Fruit fly (Drosophila melanogaster) whole organism, embryonic: ENCODE data around the gene CG12773.
A peak's percentile ranks its signal among the peaks of the same experiment; 100 is the strongest.

Experiments used
- CG10565 ChIP-seq: fragments of 200-800 bp; sonication (Bioruptor generic); optimal IDR thresholded peaks from 3 replicates; lab custom pipeline; 2016; ENCODE audit warnings: missing biosample characterization, mild to moderate bottlenecking, missing genetic modification characterization
- CG10979 ChIP-seq: fragments of 200-800 bp; sonication (Bioruptor generic); optimal IDR thresholded peaks from 2 replicates; lab custom pipeline; 2018; ENCODE audit warnings: missing biosample characterization, mild to moderate bottlenecking, missing genetic modification characterization, moderate library complexity
- CG11695 ChIP-seq: fragments of 200-800 bp; sonication (Bioruptor generic); IDR thresholded peaks from 3 replicates; pipeline ENCODE4 v1.3.6; 2022; ENCODE audit warnings: missing biosample characterization, missing genetic modification characterization
- CG1233 ChIP-seq: fragments of 200-800 bp; sonication (Bioruptor generic); optimal IDR thresholded peaks from 4 replicates; lab custom pipeline; 2018; ENCODE audit warnings: missing biosample characterization, mild to moderate bottlenecking, missing genetic modification characterization
- CG12659 ChIP-seq: fragments of 200-800 bp; sonication (Bioruptor generic); optimal IDR thresholded peaks from 3 replicates; lab custom pipeline; 2017; ENCODE audit warnings: mild to moderate bottlenecking, missing biosample characterization, missing genetic modification reagents, missing genetic modification characterization
- CG12744 ChIP-seq: fragments of 200-800 bp; sonication (Bioruptor generic); optimal IDR thresholded peaks from 2 replicates; lab custom pipeline; 2016; ENCODE audit warnings: missing biosample characterization, missing genetic modification characterization
- CG13287 ChIP-seq: fragments of 200-800 bp; sonication (Bioruptor generic); IDR thresholded peaks from 2 replicates; pipeline ENCODE4 v1.3.6; 2022; ENCODE audit warnings: missing biosample characterization, missing genetic modification characterization; ENCODE audit not compliant: partially characterized antibody
- CG15696 ChIP-seq: fragments of 200-800 bp; sonication (Bioruptor generic); optimal IDR thresholded peaks from 2 replicates; lab custom pipeline; 2019; ENCODE audit warnings: missing biosample characterization, mild to moderate bottlenecking, missing genetic modification characterization, moderate library complexity
- CG17361 ChIP-seq: fragments of 200-800 bp; sonication (Bioruptor generic); IDR thresholded peaks from 3 replicates; pipeline ENCODE4 v1.3.6; 2022; ENCODE audit warnings: missing biosample characterization, missing genetic modification characterization
- CG17829 ChIP-seq: fragments of 200-800 bp; optimal IDR thresholded peaks from 2 replicates; lab custom pipeline; 2019; ENCODE audit warnings: missing biosample characterization, mild to moderate bottlenecking, missing genetic modification characterization, moderate library complexity
- CG18599 ChIP-seq: fragments of 200-800 bp; sonication (Bioruptor generic); optimal IDR thresholded peaks from 3 replicates; lab custom pipeline; 2017; ENCODE audit warnings: missing biosample characterization, missing genetic modification characterization, mild to moderate bottlenecking, moderate library complexity, missing genetic modification reagents
- CG18764 ChIP-seq: fragments of 200-800 bp; sonication (Bioruptor generic); optimal IDR thresholded peaks from 3 replicates; lab custom pipeline; 2016; ENCODE audit warnings: missing biosample characterization, missing genetic modification characterization
- CG2116 ChIP-seq: fragments of 200-800 bp; sonication (Bioruptor generic); optimal IDR thresholded peaks from 3 replicates; lab custom pipeline; 2018; ENCODE audit warnings: missing biosample characterization, mild to moderate bottlenecking, missing genetic modification characterization
- CG31388 ChIP-seq: fragments of 200-800 bp; sonication (Bioruptor generic); optimal IDR thresholded peaks from 2 replicates; lab custom pipeline; 2016; ENCODE audit warnings: missing biosample characterization, missing genetic modification characterization
- CG42726 ChIP-seq: fragments of 200-800 bp; sonication (Bioruptor generic); IDR thresholded peaks from 2 replicates; pipeline ENCODE4 v1.3.6; 2022; ENCODE audit warnings: missing biosample characterization, missing genetic modification characterization; ENCODE audit not compliant: partially characterized antibody
- CG4282 ChIP-seq: fragments of 200-800 bp; sonication (Bioruptor generic); optimal IDR thresholded peaks from 2 replicates; lab custom pipeline; 2016; ENCODE audit warnings: missing biosample characterization, missing genetic modification characterization
- CG7786 ChIP-seq: fragments of 200-800 bp; sonication (Bioruptor generic); optimal IDR thresholded peaks from 2 replicates; lab custom pipeline; 2016; ENCODE audit warnings: missing biosample characterization, missing genetic modification characterization
- CG8290 ChIP-seq, 3 experiments: fragments of 200-800 bp; sonication (Bioruptor generic); optimal IDR thresholded peaks; 2 replicates each; lab custom pipeline; 2016 to 2019; ENCODE audit warnings: missing biosample characterization in 3 of 3, missing genetic modification characterization in 3 of 3, mild to moderate bottlenecking in 2 of 3, moderate library complexity in 1 of 3
- CG9437 ChIP-seq: fragments of 200-800 bp; sonication (Bioruptor generic); optimal IDR thresholded peaks from 2 replicates; lab custom pipeline; 2018; ENCODE audit warnings: missing biosample characterization, mild to moderate bottlenecking, missing genetic modification characterization
- CG9932 ChIP-seq: fragments of 200-800 bp; sonication (Bioruptor generic); IDR thresholded peaks from 2 replicates; pipeline ENCODE4 v1.3.6; 2022; ENCODE audit warnings: missing biosample characterization, missing genetic modification characterization
- CHES-1-like ChIP-seq: fragments of 200-800 bp; sonication (Bioruptor generic); optimal IDR thresholded peaks from 2 replicates; lab custom pipeline; 2016; ENCODE audit warnings: missing biosample characterization, missing genetic modification characterization
- Dek ChIP-seq: fragments of 200-800 bp; sonication (Bioruptor generic); optimal IDR thresholded peaks from 3 replicates; lab custom pipeline; 2019; ENCODE audit warnings: missing biosample characterization, mild to moderate bottlenecking, missing genetic modification characterization, moderate library complexity
- HHEX ChIP-seq: fragments of 200-800 bp; sonication (Bioruptor generic); optimal IDR thresholded peaks from 3 replicates; lab custom pipeline; 2017; ENCODE audit warnings: missing biosample characterization, mild to moderate bottlenecking, missing genetic modification characterization, missing genetic modification reagents
- Mad ChIP-seq: fragments of 200-800 bp; sonication (Bioruptor generic); optimal IDR thresholded peaks from 2 replicates; lab custom pipeline; 2016; ENCODE audit warnings: missing biosample characterization, missing genetic modification characterization
- Med ChIP-seq: fragments of 200-800 bp; sonication (Bioruptor generic); peaks from one replicate; lab custom pipeline; 2016; ENCODE audit warnings: missing biosample characterization, missing genetic modification characterization, mild to moderate bottlenecking, inconsistent platforms, moderate library complexity
- Mes4 ChIP-seq: fragments of 200-800 bp; sonication (Bioruptor generic); optimal IDR thresholded peaks from 2 replicates; lab custom pipeline; 2016; ENCODE audit warnings: missing biosample characterization, missing genetic modification characterization
- NC2β ChIP-seq: fragments of 200-800 bp; sonication (Bioruptor generic); optimal IDR thresholded peaks from 2 replicates; lab custom pipeline; 2016; ENCODE audit warnings: missing biosample characterization, missing genetic modification characterization
- Sry-β ChIP-seq: fragments of 200-800 bp; sonication (Bioruptor generic); optimal IDR thresholded peaks from 2 replicates; lab custom pipeline; 2018; ENCODE audit warnings: missing biosample characterization, mild to moderate bottlenecking, missing genetic modification characterization, moderate library complexity
- chn ChIP-seq: fragments of 200-800 bp; sonication (Bioruptor generic); optimal IDR thresholded peaks from 2 replicates; lab custom pipeline; 2016; ENCODE audit warnings: missing biosample characterization, missing genetic modification characterization
- crc ChIP-seq: fragments of 200-800 bp; sonication (Bioruptor generic); optimal IDR thresholded peaks from 2 replicates; lab custom pipeline; 2016; ENCODE audit warnings: missing biosample characterization, missing genetic modification characterization
- croc ChIP-seq: fragments of 200-800 bp; sonication (Bioruptor generic); conservative IDR thresholded peaks from 3 replicates; pipeline ENCODE4 v1.3.6; 2022; ENCODE audit warnings: missing biosample characterization, missing genetic modification characterization
- crol ChIP-seq: fragments of 200-800 bp; sonication (Bioruptor generic); IDR thresholded peaks from 2 replicates; pipeline ENCODE4 v1.3.6; 2022; ENCODE audit warnings: missing biosample characterization, missing genetic modification characterization
- ewg ChIP-seq: fragments of 200-800 bp; sonication (Bioruptor generic); optimal IDR thresholded peaks from 3 replicates; lab custom pipeline; 2017; ENCODE audit warnings: mild to moderate bottlenecking, missing biosample characterization, missing genetic modification reagents, missing genetic modification characterization
- fru ChIP-seq: fragments of >200 bp; optimal IDR thresholded peaks from 2 replicates; lab custom pipeline; 2017
- her ChIP-seq: fragments of 200-800 bp; sonication (Bioruptor generic); optimal IDR thresholded peaks from 2 replicates; lab custom pipeline; 2016; ENCODE audit warnings: missing biosample characterization, missing genetic modification characterization
- ind ChIP-seq: fragments of 200-800 bp; sonication (Bioruptor generic); optimal IDR thresholded peaks from 3 replicates; lab custom pipeline; 2016; ENCODE audit warnings: missing biosample characterization, missing genetic modification characterization
- jumu ChIP-seq: fragments of 200-800 bp; sonication (Bioruptor generic); optimal IDR thresholded peaks from 3 replicates; lab custom pipeline; 2016; ENCODE audit warnings: missing biosample characterization, missing genetic modification characterization
- lmd ChIP-seq: fragments of 200-800 bp; sonication (Bioruptor generic); IDR thresholded peaks from 2 replicates; pipeline ENCODE4 v1.3.6; 2022; ENCODE audit warnings: missing biosample characterization, missing genetic modification characterization
- maf-S ChIP-seq: fragments of 200-800 bp; sonication (Bioruptor generic); optimal IDR thresholded peaks from 2 replicates; lab custom pipeline; 2016; ENCODE audit warnings: missing biosample characterization, missing genetic modification characterization
- nmo ChIP-seq: fragments of 200-800 bp; sonication (Bioruptor generic); optimal IDR thresholded peaks from 2 replicates; lab custom pipeline; 2018; ENCODE audit warnings: missing biosample characterization, mild to moderate bottlenecking, missing genetic modification characterization, moderate library complexity
- nom ChIP-seq: fragments of 200-800 bp; sonication (Bioruptor generic); optimal IDR thresholded peaks from 2 replicates; lab custom pipeline; 2017; ENCODE audit warnings: missing biosample characterization, missing genetic modification characterization, mild to moderate bottlenecking, moderate library complexity, missing genetic modification reagents
- odd ChIP-seq: fragments of 200-800 bp; sonication (Bioruptor generic); optimal IDR thresholded peaks from 2 replicates; lab custom pipeline; 2017; ENCODE audit warnings: missing biosample characterization, mild to moderate bottlenecking, missing genetic modification characterization
- psq ChIP-seq: fragments of 200-800 bp; sonication (Bioruptor generic); optimal IDR thresholded peaks from 2 replicates; lab custom pipeline; 2017; ENCODE audit warnings: missing biosample characterization, missing genetic modification characterization
- run ChIP-seq: fragments of 200-800 bp; sonication (Bioruptor generic); optimal IDR thresholded peaks from 3 replicates; lab custom pipeline; 2018; ENCODE audit warnings: missing biosample characterization, mild to moderate bottlenecking, missing genetic modification characterization
- salm ChIP-seq: fragments of 200-800 bp; sonication (Bioruptor generic); optimal IDR thresholded peaks from 2 replicates; lab custom pipeline; 2018; ENCODE audit warnings: missing biosample characterization, mild to moderate bottlenecking, missing genetic modification characterization
- sens-2 ChIP-seq: fragments of 200-800 bp; sonication (Bioruptor generic); IDR thresholded peaks from 2 replicates; pipeline ENCODE4 v1.3.6; 2022; ENCODE audit warnings: missing biosample characterization, missing genetic modification characterization
- slou ChIP-seq: fragments of 200-800 bp; sonication (Bioruptor generic); optimal IDR thresholded peaks from 3 replicates; lab custom pipeline; 2016; ENCODE audit warnings: missing biosample characterization, missing genetic modification characterization
- sr ChIP-seq: fragments of 200-800 bp; sonication (Bioruptor generic); IDR thresholded peaks from 3 replicates; pipeline ENCODE4 v1.3.6; 2022; ENCODE audit warnings: missing biosample characterization, missing genetic modification characterization
- stc ChIP-seq: fragments of 200-800 bp; sonication (Bioruptor generic); IDR thresholded peaks from 2 replicates; pipeline ENCODE4 v1.3.6; 2022; ENCODE audit warnings: missing biosample characterization, missing genetic modification characterization
- ttk ChIP-seq: fragments of 200-800 bp; sonication (Bioruptor generic); IDR thresholded peaks from 2 replicates; pipeline ENCODE4 v2.1.2; 2022; ENCODE audit warnings: missing biosample characterization, missing genetic modification characterization

Gene CG12773

DNA sequence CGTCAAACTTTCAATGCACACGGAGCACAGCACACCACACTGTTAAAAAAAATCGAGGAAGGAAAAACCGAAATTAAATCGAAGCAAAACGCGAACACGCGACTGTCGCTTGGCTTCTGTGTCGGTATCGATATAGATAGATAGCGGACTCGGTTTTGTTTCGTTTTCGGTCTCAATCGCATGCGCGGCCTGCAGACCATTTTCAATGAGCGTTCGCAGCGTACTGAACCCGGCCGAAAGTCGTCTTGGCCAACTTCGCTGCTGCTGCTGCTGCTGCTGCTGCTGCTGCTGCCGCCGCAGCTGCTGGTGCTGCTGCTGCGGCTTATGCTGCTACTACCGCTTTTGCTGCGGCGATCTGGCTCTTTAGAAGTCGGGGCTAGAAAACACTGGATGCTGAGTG is 15.8 kb downstream of the CG12773 start (continued):
- TF ChIP-seq CG9437 (GFP tag; lab: Kevin White, UChicago) (no peak), slou (GFP tag; lab: Kevin White, UChicago) (no peak), psq (GFP tag; lab: Kevin White, UChicago) (no peak), Mes4 (GFP tag; lab: Kevin White, UChicago) (no peak), jumu (GFP tag; lab: Kevin White, UChicago) (no peak), fru (lab: Kevin White, UChicago) (no peak), chn (GFP tag; lab: Kevin White, UChicago) (no peak), sr (GFP tag; lab: Robert Waterston, UW) (0 out of 3 replicates have a peak, but pooled peaks have one; percentile 31), CHES-1-like (GFP tag; lab: Kevin White, UChicago) (no peak), CG18764 (no peak), crol (GFP tag; lab: Robert Waterston, UW) (no peak), CG12744 (GFP tag; lab: Kevin White, UChicago) (no peak), Dek (tag; lab: Kevin White, UChicago) (no peak), her (GFP tag; lab: Kevin White, UChicago) (no peak), CG2116 (GFP tag; lab: Kevin White, UChicago) (no peak), Med (GFP tag; lab: Kevin White, UChicago) (peak; percentile 43), CG1233 (GFP tag; lab: Kevin White, UChicago) (no peak), stc (no peak), CG13287 (GFP tag; lab: Robert Waterston, UW) (0 out of 2 replicates have a peak, but pooled peaks have one; percentile 17), CG8290 (GFP tag; optimal IDR thresholded peaks at IDR 0.05; lab: Kevin White, UChicago) (no peak), CG8290 (tag; optimal IDR thresholded peaks at IDR 0.05; lab: Kevin White, UChicago) (no peak)
- TF ChIP-seq, all 482 proteins: peak for 16

- TF ChIP-seq CG10979 (tag; lab: Kevin White, UChicago) (peak; percentile 10), run (tag; lab: Kevin White, UChicago) (no peak), CG31388 (no peak), CG10565 (GFP tag; lab: Kevin White, UChicago) (no peak), HHEX (GFP tag; lab: Kevin White, UChicago) (peak; percentile 50), Sry-β (no peak), nom (no peak), CG15696 (tag; lab: Kevin White, UChicago) (peak; percentile 1), ind (GFP tag; lab: Kevin White, UChicago) (peak; percentile 7), croc (no peak), crc (GFP tag; lab: Kevin White, UChicago) (no peak), sens-2 (GFP tag; lab: Robert Waterston, UW) (no peak), CG18599 (GFP tag; lab: Kevin White, UChicago) (peak; percentile 31), ewg (GFP tag; lab: Kevin White, UChicago) (peak; percentile 81), nmo (GFP tag; lab: Kevin White, UChicago) (peak; percentile 48), CG7786 (GFP tag; lab: Kevin White, UChicago) (peak; percentile 8), ttk (GFP tag; lab: Robert Waterston, UW) (no peak), sr (GFP tag; lab: Robert Waterston, UW) (peak; percentile 44; the same call in 2 of the 3 replicates), Med (GFP tag; lab: Kevin White, UChicago) (peak; percentile 95), Mad (GFP tag; lab: Kevin White, UChicago) (peak; percentile 57), jumu (GFP tag; lab: Kevin White, UChicago) (peak; percentile 45), salm (tag; lab: Kevin White, UChicago) (no peak), CG9932 (peak; percentile 58), CG12659 (GFP tag; lab: Kevin White, UChicago) (peak; percentile 84), CG42726 (GFP tag; lab: Robert Waterston, UW) (peak; percentile 52; the same call in 1 of the 2 replicates), maf-S (no peak), CG4282 (peak; percentile 28), her (GFP tag; lab: Kevin White, UChicago) (peak; percentile 44), CG17361 (GFP tag; lab: Robert Waterston, UW) (no peak), lmd (GFP tag; lab: Robert Waterston, UW) (no peak), CG11695 (GFP tag; lab: Robert Waterston, UW) (no peak), CG17829 (tag; lab: Kevin White, UChicago) (peak; percentile 51), odd (GFP tag; lab: Kevin White, UChicago) (no peak), NC2β (GFP tag; lab: Kevin White, UChicago) (peak; percentile 51)
These were observed 31.6 kb downstream of the CG12773 start, which contains the start of gene DAAM for dm6 chrX:1322214-1322613. TSS of gene DAAM (minus strand) at chrX:1322362.
